Worm (Caenorhabditis elegans) whole organism, L4 larva: ENCODE results near the gene Y67A10A.11.

Experiments used
- Y75B8A.6 ChIP-seq: fragments of 200-800 bp; sonication (Bioruptor generic); IDR thresholded peaks from 2 replicates; pipeline ENCODE4 v1.3.6; 2022; ENCODE audit warnings: missing genetic modification reagents, missing genetic modification characterization, missing compliant biosample characterization
- aly-2 ChIP-seq: sonication (generic microtip); optimal IDR thresholded peaks from 2 replicates; lab custom pipeline; 2018; ENCODE audit warnings: missing biosample characterization, missing genetic modification characterization
- dmd-9 ChIP-seq: fragments of 200-800 bp; sonication (Bioruptor generic); IDR thresholded peaks from 2 replicates; pipeline ENCODE4 v1.3.6; 2022; ENCODE audit warnings: missing genetic modification reagents, missing genetic modification characterization, missing compliant biosample characterization
- dve-1 ChIP-seq: sonication (generic microtip); optimal IDR thresholded peaks from 2 replicates; lab custom pipeline; 2017; ENCODE audit warnings: antibody characterized with exemption, mild to moderate bottlenecking, missing genetic modification characterization, missing compliant biosample characterization; ENCODE audit not compliant: insufficient read depth
- hif-1 ChIP-seq, 2 experiments: sonication (generic microtip); optimal IDR thresholded peaks; 2 replicates each; lab custom pipeline; 2016 to 2017; ENCODE audit warnings: missing compliant biosample characterization in 2 of 2, missing genetic modification characterization in 2 of 2, missing genetic modification reagents in 2 of 2, missing genotype in 2 of 2, mild to moderate bottlenecking in 1 of 2
- lim-7 ChIP-seq: fragments of 200-800 bp; sonication (Bioruptor generic); IDR thresholded peaks from 2 replicates; pipeline ENCODE4 v1.3.6; 2022; ENCODE audit warnings: missing genetic modification characterization, missing compliant biosample characterization
- lin-15B ChIP-seq: fragments of 150-350 bp; sonication (generic microtip); optimal IDR thresholded peaks from 3 replicates; lab custom pipeline; 2014; ENCODE audit warnings: missing biosample characterization, missing genetic modification characterization
- lin-38 ChIP-seq: fragments of 200-800 bp; sonication (Bioruptor generic); IDR thresholded peaks from 2 replicates; pipeline ENCODE4 v1.3.6; 2022; ENCODE audit warnings: missing genetic modification reagents, missing genetic modification characterization, missing compliant biosample characterization
- mxl-3 ChIP-seq: fragments of 200-800 bp; sonication (Bioruptor generic); optimal IDR thresholded peaks from 2 replicates; lab custom pipeline; 2018; ENCODE audit warnings: mild to moderate bottlenecking, missing genetic modification characterization, missing compliant biosample characterization
- nhr-11 ChIP-seq: fragments of 150-350 bp; optimal IDR thresholded peaks from 2 replicates; lab custom pipeline; 2014; ENCODE audit warnings: missing biosample characterization, missing genetic modification characterization
- nhr-237 ChIP-seq: sonication (generic microtip); optimal IDR thresholded peaks from 2 replicates; lab custom pipeline; 2017; ENCODE audit warnings: missing biosample characterization, missing genetic modification characterization
- nhr-25 ChIP-seq: sonication (generic microtip); optimal IDR thresholded peaks from 2 replicates; lab custom pipeline; 2017; ENCODE audit warnings: missing genetic modification characterization, mild to moderate bottlenecking, missing compliant biosample characterization, antibody characterized with exemption, moderate library complexity, borderline replicate concordance; ENCODE audit not compliant: insufficient read depth
- nhr-28 ChIP-seq: fragments of 150-350 bp; optimal IDR thresholded peaks from 2 replicates; lab custom pipeline; 2014; ENCODE audit warnings: missing biosample characterization, missing genetic modification characterization
- nhr-76 ChIP-seq: fragments of 150-350 bp; optimal IDR thresholded peaks from 2 replicates; lab custom pipeline; 2014; ENCODE audit warnings: missing biosample characterization, missing genetic modification characterization
- snpc-1.2 ChIP-seq: fragments of 200-800 bp; sonication (Bioruptor generic); IDR thresholded peaks from 2 replicates; pipeline ENCODE4 v1.3.6; 2022; ENCODE audit warnings: missing genetic modification reagents, missing genetic modification characterization, missing compliant biosample characterization
- tra-1 ChIP-seq: fragments of 200-800 bp; sonication (Bioruptor generic); IDR thresholded peaks from 2 replicates; pipeline ENCODE4 v1.3.6; 2022; ENCODE audit warnings: missing genetic modification reagents, missing genetic modification characterization, missing compliant biosample characterization
- unc-130 ChIP-seq: sonication (generic microtip); optimal IDR thresholded peaks from 2 replicates; lab custom pipeline; 2016; ENCODE audit warnings: missing genetic modification reagents, missing genetic modification characterization, missing compliant biosample characterization
- unc-62 ChIP-seq, 3 experiments: fragments of 150-350 bp in 1 of 3; sonication (generic microtip); optimal IDR thresholded peaks in 2 of 3; peaks in 1 of 3; 1 replicate in 1 of 3; 2 replicates in 2 of 3; lab custom pipeline; 2014 to 2017; ENCODE audit warnings: missing biosample characterization in 3 of 3, missing genetic modification characterization in 3 of 3, missing genetic modification reagents in 3 of 3, missing genotype in 1 of 3
- vab-7 ChIP-seq: fragments of 200-800 bp; sonication (Bioruptor generic); IDR thresholded peaks from 2 replicates; pipeline ENCODE4 v1.3.6; 2022; ENCODE audit warnings: missing genetic modification reagents, missing genetic modification characterization, missing compliant biosample characterization
- zfp-2 ChIP-seq: sonication (generic microtip); optimal IDR thresholded peaks from 2 replicates; lab custom pipeline; 2016; ENCODE audit warnings: mild to moderate bottlenecking, missing genetic modification characterization, missing compliant biosample characterization
- ztf-11 ChIP-seq: fragments of 150-350 bp; optimal IDR thresholded peaks from 2 replicates; lab custom pipeline; 2014; ENCODE audit warnings: missing biosample characterization, missing genetic modification characterization

Gene Y67A10A.11

ce11 chrIV:14389070-14389469 is 49.3 kb downstream of the Y67A10A.11 start:
- TF ChIP-seq nhr-28 (tag; lab: Kevin White, UChicago): peak; percentile 49
- TF ChIP-seq aly-2 (tag; lab: Kevin White, UChicago): no peak
- no peak for TF ChIP-seq hif-1 (tag; optimal IDR thresholded peaks at IDR 0.05; lab: Kevin White, UChicago)
- no peak for TF ChIP-seq unc-130
- TF ChIP-seq Y75B8A.6 (GFP tag; lab: Robert Waterston, UW): no peak
- no peak for TF ChIP-seq lin-15B (tag; lab: Kevin White, UChicago)
- TF ChIP-seq vab-7: no peak
- peak in 1 of 2 experiments; percentile 62 for TF ChIP-seq unc-62 (GFP tag; optimal IDR thresholded peaks at IDR 0.05 in 1 of 2; lab: Kevin White, UChicago)
- no peak for TF ChIP-seq unc-62 (tag; optimal IDR thresholded peaks at IDR 0.05; lab: Kevin White, UChicago)
- TF ChIP-seq tra-1 (GFP tag; lab: Robert Waterston, UW): no peak
- TF ChIP-seq nhr-11: no peak
- peak; percentile 11 for TF ChIP-seq nhr-25 (tag; lab: Kevin White, UChicago)
- TF ChIP-seq mxl-3 (GFP tag; lab: Kevin White, UChicago): no peak
- no peak for TF ChIP-seq dmd-9 (GFP tag; lab: Robert Waterston, UW)
- TF ChIP-seq lin-38: no peak
- TF ChIP-seq, all 104 proteins: peak for 3

- TF ChIP-seq nhr-76 (tag; lab: Kevin White, UChicago): no peak
- no peak for TF ChIP-seq ztf-11
- no peak for TF ChIP-seq zfp-2
- TF ChIP-seq snpc-1.2 (GFP tag; lab: Robert Waterston, UW): peak; percentile 64; the same call in 1 of the 2 replicates
- no peak for TF ChIP-seq nhr-28 (tag; lab: Kevin White, UChicago)
- TF ChIP-seq lim-7 (GFP tag; lab: Robert Waterston, UW): no peak
- TF ChIP-seq nhr-237 (tag; lab: Kevin White, UChicago): no peak
- peak in 1 of 2 experiments; percentile 22 for TF ChIP-seq unc-62 (GFP tag; optimal IDR thresholded peaks at IDR 0.05 in 1 of 2; lab: Kevin White, UChicago)
- TF ChIP-seq unc-62 (tag; optimal IDR thresholded peaks at IDR 0.05; lab: Kevin White, UChicago): no peak
Measured at ce11 chrIV:14390023-14390614, 50.4 kb downstream of the Y67A10A.11 start.

- TF ChIP-seq snpc-1.2 (GFP tag; lab: Robert Waterston, UW): peak; percentile 74; the same call in 1 of the 2 replicates
- no peak for TF ChIP-seq aly-2 (tag; lab: Kevin White, UChicago)
Measured at ce11 chrIV:14391268-14391667, 51.5 kb downstream of the Y67A10A.11 start.

- TF ChIP-seq unc-62 (GFP tag; optimal IDR thresholded peaks at IDR 0.05 in 1 of 2; lab: Kevin White, UChicago): peak in 1 of 2 experiments; percentile 87
- TF ChIP-seq unc-62 (tag; optimal IDR thresholded peaks at IDR 0.05; lab: Kevin White, UChicago): no peak
- TF ChIP-seq nhr-25 (tag; lab: Kevin White, UChicago): peak; percentile 37
- peak; percentile 3 for TF ChIP-seq nhr-28 (tag; lab: Kevin White, UChicago)
- no peak for TF ChIP-seq dve-1 (tag; lab: Kevin White, UChicago)
Measured at ce11 chrIV:14391746-14392145, 52.0 kb downstream of the Y67A10A.11 start.
